Worm (Caenorhabditis elegans) whole organism, L4 larva: Measurements from ENCODE around the gene riok-3.

Source experiments
- F26F4.8 ChIP-seq: fragments of 200-800 bp; sonication (Bioruptor generic); conservative IDR thresholded peaks from 2 replicates; pipeline ENCODE4 v1.3.6; 2022; ENCODE audit warnings: missing genetic modification characterization, missing compliant biosample characterization
- F37D6.2 ChIP-seq: sonication (generic microtip); optimal IDR thresholded peaks from 2 replicates; lab custom pipeline; 2016; ENCODE audit warnings: mild to moderate bottlenecking, missing genetic modification characterization, missing compliant biosample characterization
- R02D3.7 ChIP-seq: fragments of 150-350 bp; sonication (generic microtip); optimal IDR thresholded peaks from 3 replicates; lab custom pipeline; 2014; ENCODE audit warnings: missing biosample characterization, missing genetic modification characterization
- Y105C5A.15 ChIP-seq: fragments of 200-800 bp; sonication (Bioruptor generic); IDR thresholded peaks from 2 replicates; pipeline ENCODE4 v1.3.6; 2022; ENCODE audit warnings: missing genetic modification characterization, missing compliant biosample characterization
- Y48G9A.11 ChIP-seq: fragments of 200-800 bp; sonication (Bioruptor generic); IDR thresholded peaks from 2 replicates; pipeline ENCODE4 v1.3.6; 2022; ENCODE audit warnings: missing genetic modification reagents, missing genetic modification characterization, missing compliant biosample characterization
- Y5F2A.4 ChIP-seq: fragments of 200-800 bp; sonication (Bioruptor generic); optimal IDR thresholded peaks from 2 replicates; lab custom pipeline; 2018; ENCODE audit warnings: mild to moderate bottlenecking, missing genetic modification characterization, missing compliant biosample characterization
- Y75B8A.6 ChIP-seq: fragments of 200-800 bp; sonication (Bioruptor generic); IDR thresholded peaks from 2 replicates; pipeline ENCODE4 v1.3.6; 2022; ENCODE audit warnings: missing genetic modification reagents, missing genetic modification characterization, missing compliant biosample characterization
- ZK546.5 ChIP-seq, 2 experiments: sonication (generic microtip); optimal IDR thresholded peaks; 2 replicates each; lab custom pipeline; 2017; ENCODE audit warnings: missing biosample characterization in 2 of 2, missing genetic modification characterization in 2 of 2
- aha-1 ChIP-seq: fragments of 150-350 bp; peaks from one replicate; lab custom pipeline; 2014; ENCODE audit warnings: missing biosample characterization, missing genetic modification characterization
- attf-4 ChIP-seq: sonication (generic microtip); optimal IDR thresholded peaks from 3 replicates; lab custom pipeline; 2017; ENCODE audit warnings: missing biosample characterization, missing genetic modification characterization
- ceh-20 ChIP-seq: fragments of 200-800 bp; sonication (Bioruptor generic); IDR thresholded peaks from 2 replicates; pipeline ENCODE4 v1.3.6; 2022; ENCODE audit warnings: missing genetic modification reagents, missing genetic modification characterization, missing compliant biosample characterization
- ceh-28 ChIP-seq: fragments of 150-350 bp; optimal IDR thresholded peaks from 2 replicates; lab custom pipeline; 2014; ENCODE audit warnings: missing biosample characterization, missing genetic modification reagents, missing genetic modification characterization
- ceh-32 ChIP-seq: sonication (generic microtip); optimal IDR thresholded peaks from 2 replicates; lab custom pipeline; 2016; ENCODE audit warnings: mild to moderate bottlenecking, missing genetic modification characterization, missing compliant biosample characterization; ENCODE audit not compliant: poor library complexity
- cey-2 ChIP-seq: sonication (generic microtip); optimal IDR thresholded peaks from 3 replicates; lab custom pipeline; 2017; ENCODE audit warnings: missing genetic modification characterization, mild to moderate bottlenecking, missing compliant biosample characterization, antibody characterized with exemption, borderline replicate concordance; ENCODE audit not compliant: insufficient read depth
- ctbp-1 ChIP-seq: fragments of 200-800 bp; sonication (Bioruptor generic); IDR thresholded peaks from 2 replicates; pipeline ENCODE4 v1.3.6; 2022; ENCODE audit warnings: missing genetic modification reagents, missing genetic modification characterization, missing compliant biosample characterization
- dmd-8 ChIP-seq: fragments of 200-800 bp; sonication (Bioruptor generic); IDR thresholded peaks from 2 replicates; pipeline ENCODE4 v1.3.6; 2022; ENCODE audit warnings: missing genetic modification characterization, missing compliant biosample characterization
- dmd-9 ChIP-seq: fragments of 200-800 bp; sonication (Bioruptor generic); IDR thresholded peaks from 2 replicates; pipeline ENCODE4 v1.3.6; 2022; ENCODE audit warnings: missing genetic modification reagents, missing genetic modification characterization, missing compliant biosample characterization
- duxl-1 ChIP-seq: sonication (generic microtip); optimal IDR thresholded peaks from 2 replicates; lab custom pipeline; 2016; ENCODE audit warnings: mild to moderate bottlenecking, missing genetic modification characterization, moderate library complexity, missing compliant biosample characterization; ENCODE audit not compliant: poor library complexity
- fkh-10 ChIP-seq: fragments of 150-350 bp; optimal IDR thresholded peaks from 2 replicates; lab custom pipeline; 2014; ENCODE audit warnings: missing biosample characterization, missing genetic modification reagents, missing genetic modification characterization
- gei-8 ChIP-seq: fragments of 200-800 bp; sonication (Bioruptor generic); optimal IDR thresholded peaks from 2 replicates; lab custom pipeline; 2018; ENCODE audit warnings: mild to moderate bottlenecking, missing genetic modification characterization, missing compliant biosample characterization
- hif-1 ChIP-seq, 2 experiments: sonication (generic microtip); optimal IDR thresholded peaks; 2 replicates each; lab custom pipeline; 2016 to 2017; ENCODE audit warnings: missing compliant biosample characterization in 2 of 2, missing genetic modification characterization in 2 of 2, missing genetic modification reagents in 2 of 2, missing genotype in 2 of 2, mild to moderate bottlenecking in 1 of 2
- hmg-1.1 ChIP-seq: fragments of 200-800 bp; sonication (Bioruptor generic); IDR thresholded peaks from 2 replicates; pipeline ENCODE4 v1.3.6; 2022; ENCODE audit warnings: missing genetic modification reagents, missing genetic modification characterization, missing compliant biosample characterization
- jun-1 ChIP-seq: fragments of 150-350 bp; optimal IDR thresholded peaks from 2 replicates; lab custom pipeline; 2014; ENCODE audit warnings: missing biosample characterization, missing genetic modification reagents, missing genetic modification characterization
- lim-7 ChIP-seq: fragments of 200-800 bp; sonication (Bioruptor generic); IDR thresholded peaks from 2 replicates; pipeline ENCODE4 v1.3.6; 2022; ENCODE audit warnings: missing genetic modification characterization, missing compliant biosample characterization
- lin-38 ChIP-seq: fragments of 200-800 bp; sonication (Bioruptor generic); IDR thresholded peaks from 2 replicates; pipeline ENCODE4 v1.3.6; 2022; ENCODE audit warnings: missing genetic modification reagents, missing genetic modification characterization, missing compliant biosample characterization
- lin-39 ChIP-seq: fragments of 150-350 bp; optimal IDR thresholded peaks from 2 replicates; lab custom pipeline; 2014; ENCODE audit warnings: missing biosample characterization, missing genetic modification reagents, missing genetic modification characterization
- lsy-2 ChIP-seq, 2 experiments: fragments of 150-350 bp in 1 of 2; sonication (generic microtip) in 1 of 2; optimal IDR thresholded peaks; 2 replicates each; lab custom pipeline; 2014 to 2017; ENCODE audit warnings: missing biosample characterization in 2 of 2, missing genetic modification characterization in 2 of 2
- madf-5 ChIP-seq, 2 experiments: fragments of 200-800 bp; sonication (Bioruptor generic); IDR thresholded peaks; 2 replicates each; pipeline ENCODE4 v1.3.6; 2022; ENCODE audit warnings: missing compliant biosample characterization in 2 of 2, missing genetic modification characterization in 2 of 2
- madf-9 ChIP-seq: fragments of 200-800 bp; sonication (Bioruptor generic); conservative IDR thresholded peaks from 2 replicates; pipeline ENCODE4 v1.3.6; 2022; ENCODE audit warnings: missing genetic modification reagents, missing genetic modification characterization, missing compliant biosample characterization
- mdl-1 ChIP-seq, 2 experiments: fragments of 150-350 bp in 1 of 2; sonication (generic microtip) in 1 of 2; optimal IDR thresholded peaks; 2 replicates each; lab custom pipeline; 2014 to 2017; ENCODE audit warnings: missing biosample characterization in 2 of 2, missing genetic modification characterization in 2 of 2
- mdt-29 ChIP-seq: fragments of 200-800 bp; sonication (Bioruptor generic); IDR thresholded peaks from 2 replicates; pipeline ENCODE4 v1.3.6; 2022; ENCODE audit warnings: missing genetic modification reagents, missing genetic modification characterization, missing compliant biosample characterization
- mep-1 ChIP-seq: fragments of 150-350 bp; sonication (generic microtip); optimal IDR thresholded peaks from 3 replicates; lab custom pipeline; 2014; ENCODE audit warnings: missing biosample characterization, missing genetic modification characterization
- nhr-10 ChIP-seq: fragments of 150-350 bp; optimal IDR thresholded peaks from 2 replicates; lab custom pipeline; 2014; ENCODE audit warnings: missing biosample characterization, missing genetic modification characterization
- nhr-102 ChIP-seq: sonication (generic microtip); optimal IDR thresholded peaks from 2 replicates; lab custom pipeline; 2016; ENCODE audit warnings: mild to moderate bottlenecking, missing genetic modification characterization, moderate library complexity, missing compliant biosample characterization
- nhr-11 ChIP-seq: fragments of 150-350 bp; optimal IDR thresholded peaks from 2 replicates; lab custom pipeline; 2014; ENCODE audit warnings: missing biosample characterization, missing genetic modification characterization
- nhr-111 ChIP-seq: fragments of 200-800 bp; sonication (Bioruptor generic); optimal IDR thresholded peaks from 2 replicates; lab custom pipeline; 2018; ENCODE audit warnings: mild to moderate bottlenecking, missing genetic modification characterization, missing compliant biosample characterization
- nhr-42 ChIP-seq: fragments of 200-800 bp; sonication (Bioruptor generic); IDR thresholded peaks from 2 replicates; pipeline ENCODE4 v1.3.6; 2022; ENCODE audit warnings: missing genetic modification characterization, missing compliant biosample characterization
- nhr-6 ChIP-seq: fragments of 150-350 bp; optimal IDR thresholded peaks from 2 replicates; lab custom pipeline; 2014; ENCODE audit warnings: missing biosample characterization, missing genetic modification characterization
- nhr-76 ChIP-seq: fragments of 150-350 bp; optimal IDR thresholded peaks from 2 replicates; lab custom pipeline; 2014; ENCODE audit warnings: missing biosample characterization, missing genetic modification characterization
- pha-4 ChIP-seq, 2 experiments: fragments of 150-350 bp in 1 of 2; fragments of 200-800 bp in 1 of 2; sonication (Bioruptor generic) in 1 of 2; IDR thresholded peaks in 1 of 2; optimal IDR thresholded peaks in 1 of 2; 2 replicates each; pipeline versions ENCODE4 v1.3.6 to Lab custom; 2014 to 2022; ENCODE audit warnings: missing genetic modification characterization in 2 of 2, missing genetic modification reagents in 2 of 2, missing biosample characterization in 1 of 2, missing compliant biosample characterization in 1 of 2
- pqm-1 ChIP-seq: sonication (generic microtip); optimal IDR thresholded peaks from 2 replicates; lab custom pipeline; 2017; ENCODE audit warnings: missing biosample characterization, missing genetic modification characterization
- rbr-2 ChIP-seq: sonication (generic microtip); optimal IDR thresholded peaks from 2 replicates; lab custom pipeline; 2016; ENCODE audit warnings: missing genotype, missing genetic modification characterization, missing compliant biosample characterization
- sdz-12 ChIP-seq: fragments of 200-800 bp; sonication (Bioruptor generic); optimal IDR thresholded peaks from 2 replicates; lab custom pipeline; 2018; ENCODE audit warnings: mild to moderate bottlenecking, missing genetic modification characterization, missing compliant biosample characterization
- skn-1 ChIP-seq: fragments of 150-350 bp; optimal IDR thresholded peaks from 2 replicates; lab custom pipeline; 2014; ENCODE audit warnings: missing biosample characterization, missing genetic modification characterization
- spr-1 ChIP-seq: sonication (generic microtip); optimal IDR thresholded peaks from 2 replicates; lab custom pipeline; 2016; ENCODE audit warnings: mild to moderate bottlenecking, missing genetic modification characterization, missing compliant biosample characterization
- tag-97 ChIP-seq: fragments of 200-800 bp; sonication (Bioruptor generic); IDR thresholded peaks from 2 replicates; pipeline ENCODE4 v1.3.6; 2022; ENCODE audit warnings: missing genetic modification characterization, missing compliant biosample characterization
- zag-1 ChIP-seq: fragments of 150-350 bp; optimal IDR thresholded peaks from 2 replicates; lab custom pipeline; 2014; ENCODE audit warnings: missing biosample characterization, missing genetic modification characterization
- zfp-2 ChIP-seq: sonication (generic microtip); optimal IDR thresholded peaks from 2 replicates; lab custom pipeline; 2016; ENCODE audit warnings: mild to moderate bottlenecking, missing genetic modification characterization, missing compliant biosample characterization
- zfp-3 ChIP-seq: fragments of 200-800 bp; sonication (Bioruptor generic); conservative IDR thresholded peaks from 2 replicates; pipeline ENCODE4 v1.3.6; 2022; ENCODE audit warnings: missing genetic modification reagents, missing genetic modification characterization, missing compliant biosample characterization
- zip-11 ChIP-seq: fragments of 200-800 bp; sonication (Bioruptor generic); IDR thresholded peaks from 2 replicates; pipeline ENCODE4 v1.3.6; 2022; ENCODE audit warnings: missing genetic modification characterization, missing compliant biosample characterization
- zip-2 ChIP-seq: fragments of 150-350 bp; optimal IDR thresholded peaks from 2 replicates; lab custom pipeline; 2014; ENCODE audit warnings: missing biosample characterization, missing genetic modification characterization
- ztf-11 ChIP-seq: fragments of 150-350 bp; optimal IDR thresholded peaks from 2 replicates; lab custom pipeline; 2014; ENCODE audit warnings: missing biosample characterization, missing genetic modification characterization
- ztf-7 ChIP-seq: fragments of 150-350 bp; optimal IDR thresholded peaks from 2 replicates; lab custom pipeline; 2014; ENCODE audit warnings: missing biosample characterization, missing genetic modification characterization

The riok-3 gene

ce11 chrIII:9849950-9850349, 45.1 kb upstream of the riok-3 start (continued):
- TF ChIP-seq zfp-2 (tag; lab: Kevin White, UChicago), result no peak
- no peak for TF ChIP-seq ceh-32 (tag; lab: Kevin White, UChicago)
- TF ChIP-seq ceh-28 (tag; lab: Kevin White, UChicago), result no peak
- no peak for TF ChIP-seq tag-97
- no peak for TF ChIP-seq F26F4.8 (GFP tag; lab: Robert Waterston, UW)
- no peak for TF ChIP-seq Y48G9A.11
- no peak for TF ChIP-seq nhr-42 (GFP tag; lab: Robert Waterston, UW)
- no peak for TF ChIP-seq duxl-1 (tag; lab: Kevin White, UChicago)
- no peak for TF ChIP-seq Y75B8A.6 (GFP tag; lab: Robert Waterston, UW)
- no peak for TF ChIP-seq gei-8
- TF ChIP-seq mdt-29, result no peak
- TF ChIP-seq hmg-1.1 (GFP tag; lab: Robert Waterston, UW), result no peak
- no peak for TF ChIP-seq ztf-7
- TF ChIP-seq ztf-11, result no peak
- no peak for TF ChIP-seq F37D6.2 (tag; lab: Kevin White, UChicago)
- no peak for TF ChIP-seq cey-2
- no peak for TF ChIP-seq nhr-111 (GFP tag; lab: Kevin White, UChicago)
- no peak for TF ChIP-seq zfp-3 (GFP tag; lab: Robert Waterston, UW)
- no peak for TF ChIP-seq Y105C5A.15 (GFP tag; lab: Robert Waterston, UW)
- no peak for TF ChIP-seq fkh-10 (GFP tag; lab: Kevin White, UChicago)
- no peak for TF ChIP-seq nhr-76 (tag; lab: Kevin White, UChicago)
- TF ChIP-seq rbr-2 (tag; lab: Kevin White, UChicago), result no peak
- no peak for TF ChIP-seq skn-1 (tag; lab: Kevin White, UChicago)
- no peak for TF ChIP-seq zip-2
- no peak for TF ChIP-seq nhr-11
- TF ChIP-seq madf-5 (GFP tag; IDR thresholded peaks at IDR 0.05; lab: Robert Waterston, UW), result no peak
- TF ChIP-seq nhr-102 (tag; lab: Kevin White, UChicago), result peak; percentile 10
- no peak for TF ChIP-seq hif-1 (tag; optimal IDR thresholded peaks at IDR 0.05; lab: Kevin White, UChicago)
- no peak for TF ChIP-seq madf-9
- no peak for TF ChIP-seq lim-7 (GFP tag; lab: Robert Waterston, UW)
- TF ChIP-seq spr-1 (tag; lab: Kevin White, UChicago), result no peak
- no peak for TF ChIP-seq jun-1
- TF ChIP-seq mep-1, result peak; percentile 6
- no peak for TF ChIP-seq nhr-6 (tag; lab: Kevin White, UChicago)
- peak; percentile 45 for TF ChIP-seq pqm-1 (tag; lab: Kevin White, UChicago)
- TF ChIP-seq dmd-8 (GFP tag; lab: Robert Waterston, UW), result no peak
- TF ChIP-seq zip-11, result no peak
- no peak for TF ChIP-seq dmd-9 (GFP tag; lab: Robert Waterston, UW)
- TF ChIP-seq Y5F2A.4, result no peak
- TF ChIP-seq ctbp-1 (GFP tag; lab: Robert Waterston, UW), result no peak
- no peak for TF ChIP-seq lin-38 (GFP tag; lab: Robert Waterston, UW)
- TF ChIP-seq nhr-10, result no peak
- TF ChIP-seq mdl-1 (tag; optimal IDR thresholded peaks at IDR 0.05; lab: Kevin White, UChicago), result peak in 1 of 2 experiments; percentile 54
- no peak for TF ChIP-seq sdz-12 (GFP tag; lab: Kevin White, UChicago)
- no peak for TF ChIP-seq R02D3.7 (tag; lab: Kevin White, UChicago)
- TF ChIP-seq ceh-20 (GFP tag; lab: Robert Waterston, UW), result no peak
- TF ChIP-seq ZK546.5 (tag; optimal IDR thresholded peaks at IDR 0.05; lab: Kevin White, UChicago), result no peak
- no peak for TF ChIP-seq attf-4
- TF ChIP-seq aha-1 (tag; lab: Kevin White, UChicago), result no peak
- TF ChIP-seq lsy-2 (tag; optimal IDR thresholded peaks at IDR 0.05; lab: Kevin White, UChicago), result no peak
- no peak for TF ChIP-seq zag-1 (tag; lab: Kevin White, UChicago)
- TF ChIP-seq pha-4 (GFP tag; IDR thresholded peaks at IDR 0.05; lab: Robert Waterston, UW), result no peak
- TF ChIP-seq pha-4 (tag; optimal IDR thresholded peaks at IDR 0.05; lab: Kevin White, UChicago), result no peak
- TF ChIP-seq lin-39, result no peak
